Fruit fly (Drosophila melanogaster): ENCODE data around the gene RpL28.

RpL28 gene

dm6 chr3L:3245189-3245588 is 22.4 kb upstream of the RpL28 start (continued):
- TF ChIP-seq CG31627 (GFP tag; optimal IDR thresholded peaks at IDR 0.05), result peak; percentile 79
- TF ChIP-seq Eip93F (GFP tag; optimal IDR thresholded peaks at IDR 0.05), result peak; percentile 85
- TF ChIP-seq Sox14 (GFP tag; optimal IDR thresholded peaks at IDR 0.05), result peak; percentile 71
- TF ChIP-seq Hr4 (GFP tag; optimal IDR thresholded peaks at IDR 0.05), result peak; percentile 36
- peak; percentile 91 for TF ChIP-seq Eip75B (GFP tag; optimal IDR thresholded peaks at IDR 0.05)
- peak; percentile 68 for TF ChIP-seq CG8319 (GFP tag; optimal IDR thresholded peaks at IDR 0.05)
- TF ChIP-seq cyc (GFP tag; optimal IDR thresholded peaks at IDR 0.05), result peak; percentile 75
- TF ChIP-seq achi (GFP tag; optimal IDR thresholded peaks at IDR 0.05), result peak; percentile 87
- TF ChIP-seq svp (GFP tag), result peak; percentile 93
- peak; percentile 83 for TF ChIP-seq topi (GFP tag; optimal IDR thresholded peaks at IDR 0.05)
- no peak for TF ChIP-seq Hr38 (GFP tag; optimal IDR thresholded peaks at IDR 0.05)
- TF ChIP-seq Sox15 (GFP tag; optimal IDR thresholded peaks at IDR 0.05), result peak; percentile 77
- TF ChIP-seq OdsH (GFP tag; optimal IDR thresholded peaks at IDR 0.05), result peak; percentile 87
- TF ChIP-seq CG7368 (GFP tag; optimal IDR thresholded peaks at IDR 0.05), result peak; percentile 49
- TF ChIP-seq Eip78C (GFP tag), result peak; percentile 96
- TF ChIP-seq CG8632 (GFP tag; optimal IDR thresholded peaks at IDR 0.05), result peak; percentile 92
- peak; percentile 86 for TF ChIP-seq CG16779 (tag; optimal IDR thresholded peaks at IDR 0.05)
- peak; percentile 79 for TF ChIP-seq CG11762 (GFP tag; optimal IDR thresholded peaks at IDR 0.05; ENCODE audit: insufficient read depth)
- TF ChIP-seq ss (GFP tag; optimal IDR thresholded peaks at IDR 0.05), result peak; percentile 93 to 96
- peak; percentile 82 for TF ChIP-seq lz (GFP tag; optimal IDR thresholded peaks at IDR 0.05)
- peak; percentile 92 for TF ChIP-seq CG3032 (tag; optimal IDR thresholded peaks at IDR 0.05)

- TF ChIP-seq CG4318 (GFP tag; optimal IDR thresholded peaks at IDR 0.05) (no peak), topi (GFP tag; optimal IDR thresholded peaks at IDR 0.05) (peak; percentile 41), CG31627 (GFP tag; optimal IDR thresholded peaks at IDR 0.05) (peak; percentile 3), dsx (GFP tag; optimal IDR thresholded peaks at IDR 0.05; ENCODE audit: poor library complexity, severe bottlenecking) (no peak), CG34406 (GFP tag; optimal IDR thresholded peaks at IDR 0.05) (no peak), CG11294 (GFP tag; IDR thresholded peaks at IDR 0.05) (no peak), Ets21C (GFP tag; optimal IDR thresholded peaks at IDR 0.05) (no peak), CG7368 (GFP tag; optimal IDR thresholded peaks at IDR 0.05) (no peak), OdsH (GFP tag; optimal IDR thresholded peaks at IDR 0.05) (no peak), Hr39 (GFP tag; optimal IDR thresholded peaks at IDR 0.05) (no peak), CG10669 (GFP tag; optimal IDR thresholded peaks at IDR 0.05) (no peak), pdm3 (GFP tag; optimal IDR thresholded peaks at IDR 0.05) (no peak), CG11762 (GFP tag; optimal IDR thresholded peaks at IDR 0.05; ENCODE audit: insufficient read depth) (no peak), Ets96B (tag; optimal IDR thresholded peaks at IDR 0.05) (no peak), ss (GFP tag; optimal IDR thresholded peaks at IDR 0.05) (no peak), CG8632 (GFP tag; optimal IDR thresholded peaks at IDR 0.05) (no peak), esn (GFP tag; optimal IDR thresholded peaks at IDR 0.05) (peak; percentile 46), net (GFP tag; optimal IDR thresholded peaks at IDR 0.05) (no peak), CG8119 (GFP tag; IDR thresholded peaks at IDR 0.05) (no peak), Met (GFP tag; optimal IDR thresholded peaks at IDR 0.05) (peak; percentile 37), Eip93F (GFP tag; optimal IDR thresholded peaks at IDR 0.05) (no peak), CG6163 (GFP tag; IDR thresholded peaks at IDR 0.05) (0 out of 3 replicates have a peak, but pooled peaks have one; percentile 32), salr (GFP tag; optimal IDR thresholded peaks at IDR 0.05) (no peak), Sox14 (GFP tag; optimal IDR thresholded peaks at IDR 0.05) (no peak), lz (GFP tag; optimal IDR thresholded peaks at IDR 0.05) (peak; percentile 9), CG3919 (GFP tag; optimal IDR thresholded peaks at IDR 0.05) (no peak), CG1621 (tag; optimal IDR thresholded peaks at IDR 0.05) (no peak), Hr4 (GFP tag; optimal IDR thresholded peaks at IDR 0.05) (no peak), Blimp-1 (GFP tag; optimal IDR thresholded peaks at IDR 0.05) (no peak), CG10631 (GFP tag; optimal IDR thresholded peaks at IDR 0.05) (no peak), acj6 (GFP tag; optimal IDR thresholded peaks at IDR 0.05) (no peak), CG8319 (GFP tag; optimal IDR thresholded peaks at IDR 0.05) (no peak), Sox102F (GFP tag; optimal IDR thresholded peaks at IDR 0.05) (no peak), fd59A (GFP tag; optimal IDR thresholded peaks at IDR 0.05) (peak; percentile 13), eg (GFP tag; IDR thresholded peaks at IDR 0.05) (no peak), spab (GFP tag; optimal IDR thresholded peaks at IDR 0.05) (no peak), Eip75B (GFP tag; optimal IDR thresholded peaks at IDR 0.05) (no peak), CG6854 (GFP tag; optimal IDR thresholded peaks at IDR 0.05) (no peak), cyc (GFP tag; optimal IDR thresholded peaks at IDR 0.05) (peak; percentile 28)
These were observed 21.7 kb upstream of the RpL28 start, which contains the start of gene CG12078 for dm6 chr3L:3244244-3245144. TSS of gene CG12078 (minus strand) at chr3L:3244294.
